Worm (Caenorhabditis elegans) whole organism, L3 larva: ENCODE results near the gene magu-1.

Experiments used
- ZK546.5 ChIP-seq: sonication (generic microtip); optimal IDR thresholded peaks from 2 replicates; lab custom pipeline; 2017; ENCODE audit warnings: missing biosample characterization, missing genetic modification characterization
- egl-27 ChIP-seq: sonication (generic microtip); optimal IDR thresholded peaks from 4 replicates; lab custom pipeline; 2017; ENCODE audit warnings: missing biosample characterization, missing genetic modification reagents, missing genetic modification characterization
- hmg-11 ChIP-seq: sonication (generic microtip); optimal IDR thresholded peaks from 2 replicates; lab custom pipeline; 2016; ENCODE audit warnings: missing genetic modification characterization, missing compliant biosample characterization
- lin-15B ChIP-seq: fragments of 150-350 bp; optimal IDR thresholded peaks from 2 replicates; lab custom pipeline; 2014; ENCODE audit warnings: missing biosample characterization, missing genetic modification characterization
- nhr-237 ChIP-seq: fragments of 150-350 bp; optimal IDR thresholded peaks from 2 replicates; lab custom pipeline; 2014; ENCODE audit warnings: missing biosample characterization, missing genetic modification characterization
- unc-39 ChIP-seq: sonication (generic microtip); optimal IDR thresholded peaks from 4 replicates; lab custom pipeline; 2017; ENCODE audit warnings: missing biosample characterization, missing genetic modification characterization
- zag-1 ChIP-seq: fragments of 150-350 bp; optimal IDR thresholded peaks from 2 replicates; lab custom pipeline; 2014; ENCODE audit warnings: missing biosample characterization, missing genetic modification characterization
- ztf-11 ChIP-seq: fragments of 150-350 bp; optimal IDR thresholded peaks from 2 replicates; lab custom pipeline; 2014; ENCODE audit warnings: missing biosample characterization, missing genetic modification characterization

DNA sequence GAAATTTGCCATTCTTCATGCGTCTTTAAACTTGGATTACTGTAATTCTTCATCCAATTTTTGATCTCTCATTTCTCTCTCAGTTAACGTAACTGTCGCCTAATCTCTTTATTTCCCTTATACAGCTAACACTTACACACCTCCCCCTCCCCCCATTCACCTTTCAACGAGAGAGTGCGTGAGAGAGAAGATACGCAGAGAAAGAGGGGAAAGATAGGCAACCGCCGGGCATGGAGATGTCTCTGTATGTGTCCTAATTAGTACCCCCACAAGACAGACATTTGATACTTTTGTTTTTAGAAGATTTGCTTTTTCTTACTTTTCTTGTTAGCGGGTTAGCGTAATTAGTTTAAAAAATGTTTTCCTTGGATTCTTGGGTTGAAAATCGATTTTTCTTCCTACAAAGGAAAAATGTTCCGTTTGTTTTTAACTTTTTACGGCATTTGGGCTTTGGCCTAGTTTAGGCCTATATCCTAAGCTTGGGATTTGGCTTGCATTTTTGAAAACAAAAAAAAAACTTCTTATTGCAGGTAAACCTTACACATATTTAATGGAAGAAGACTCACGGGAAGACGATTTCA lies 37.1 kb downstream of the magu-1 start, which contains the start of gene affl-2:
- TF ChIP-seq ztf-11 (tag; lab: Kevin White, UChicago) (no peak), ZK546.5 (no peak), nhr-237 (tag; lab: Kevin White, UChicago) (no peak), egl-27 (tag; lab: Kevin White, UChicago) (no peak), lin-15B (tag; lab: Kevin White, UChicago) (no peak), zag-1 (no peak), unc-39 (tag; lab: Kevin White, UChicago) (no peak), hmg-11 (tag; lab: Kevin White, UChicago) (peak; percentile 40)
